Fruit fly (Drosophila melanogaster) whole organism, embryonic: ENCODE results near the gene tral.

Source experiments
- ATbp ChIP-seq: fragments of 200-800 bp; sonication (Bioruptor generic); optimal IDR thresholded peaks from 2 replicates; lab custom pipeline; 2017; ENCODE audit warnings: missing biosample characterization, mild to moderate bottlenecking, missing genetic modification characterization, missing genetic modification reagents
- CG10267 ChIP-seq: fragments of 200-800 bp; sonication (Bioruptor generic); optimal IDR thresholded peaks from 2 replicates; lab custom pipeline; 2018; ENCODE audit warnings: missing biosample characterization, mild to moderate bottlenecking, missing genetic modification characterization, moderate library complexity
- CG10274 ChIP-seq: fragments of 200-800 bp; sonication (Bioruptor generic); optimal IDR thresholded peaks from 3 replicates; lab custom pipeline; 2017; ENCODE audit warnings: missing biosample characterization, mild to moderate bottlenecking, missing genetic modification characterization
- CG11456 ChIP-seq: fragments of 200-800 bp; sonication (Bioruptor generic); IDR thresholded peaks from 3 replicates; pipeline ENCODE4 v1.3.6; 2022; ENCODE audit warnings: missing biosample characterization, missing genetic modification characterization
- CG12071 ChIP-seq: fragments of 200-800 bp; sonication (Bioruptor generic); optimal IDR thresholded peaks from 3 replicates; lab custom pipeline; 2018; ENCODE audit warnings: missing biosample characterization, mild to moderate bottlenecking, missing genetic modification characterization
- CG1233 ChIP-seq: fragments of 200-800 bp; sonication (Bioruptor generic); optimal IDR thresholded peaks from 4 replicates; lab custom pipeline; 2018; ENCODE audit warnings: missing biosample characterization, mild to moderate bottlenecking, missing genetic modification characterization
- CG14667 ChIP-seq: fragments of 200-800 bp; sonication (Bioruptor generic); IDR thresholded peaks from 2 replicates; pipeline ENCODE4 v1.3.6; 2022; ENCODE audit warnings: missing biosample characterization, missing genetic modification characterization
- CG14965 ChIP-seq: fragments of 200-800 bp; sonication (Bioruptor generic); optimal IDR thresholded peaks from 2 replicates; lab custom pipeline; 2016; ENCODE audit warnings: missing biosample characterization, missing genetic modification characterization, borderline replicate concordance
- CG15011 ChIP-seq: fragments of 200-800 bp; sonication (Bioruptor generic); optimal IDR thresholded peaks from 3 replicates; lab custom pipeline; 2018; ENCODE audit warnings: missing biosample characterization, mild to moderate bottlenecking, missing genetic modification characterization
- CG31441 ChIP-seq: fragments of 200-800 bp; sonication (Bioruptor generic); IDR thresholded peaks from 2 replicates; pipeline ENCODE4 v1.3.6; 2022; ENCODE audit warnings: missing biosample characterization, missing genetic modification characterization
- CG3407 ChIP-seq: fragments of 200-800 bp; sonication (Bioruptor generic); optimal IDR thresholded peaks from 2 replicates; lab custom pipeline; 2018; ENCODE audit warnings: missing biosample characterization, mild to moderate bottlenecking, missing genetic modification characterization
- CG6654 ChIP-seq: fragments of 200-800 bp; sonication (Bioruptor generic); optimal IDR thresholded peaks from 2 replicates; lab custom pipeline; 2017; ENCODE audit warnings: missing biosample characterization, mild to moderate bottlenecking, missing genetic modification characterization
- CG8944 ChIP-seq: fragments of 200-800 bp; sonication (Bioruptor generic); optimal IDR thresholded peaks from 3 replicates; lab custom pipeline; 2016; ENCODE audit warnings: missing biosample characterization, missing genetic modification characterization
- CG9727 ChIP-seq: fragments of 200-800 bp; sonication (Bioruptor generic); optimal IDR thresholded peaks from 3 replicates; lab custom pipeline; 2017; ENCODE audit warnings: missing biosample characterization, mild to moderate bottlenecking, missing genetic modification characterization
- CG9797 ChIP-seq: fragments of 200-800 bp; sonication (Bioruptor generic); optimal IDR thresholded peaks from 3 replicates; lab custom pipeline; 2018; ENCODE audit warnings: missing biosample characterization, mild to moderate bottlenecking, missing genetic modification characterization
- CG9876 ChIP-seq: fragments of 200-800 bp; sonication (Bioruptor generic); optimal IDR thresholded peaks from 2 replicates; lab custom pipeline; 2016; ENCODE audit warnings: missing biosample characterization, missing genetic modification characterization
- CTCF ChIP-seq: fragments of 200-800 bp; sonication (Bioruptor generic); optimal IDR thresholded peaks from 2 replicates; lab custom pipeline; 2017; ENCODE audit warnings: missing biosample characterization, mild to moderate bottlenecking, missing genetic modification characterization, moderate library complexity
- CkIIα-i1 ChIP-seq: fragments of 200-800 bp; sonication (Bioruptor generic); IDR thresholded peaks from 2 replicates; pipeline ENCODE4 v1.3.6; 2022; ENCODE audit warnings: missing biosample characterization, missing genetic modification characterization
- Dek ChIP-seq: fragments of 200-800 bp; sonication (Bioruptor generic); optimal IDR thresholded peaks from 3 replicates; lab custom pipeline; 2019; ENCODE audit warnings: missing biosample characterization, mild to moderate bottlenecking, missing genetic modification characterization, moderate library complexity
- Dll ChIP-seq: fragments of 200-800 bp; sonication (Bioruptor generic); IDR thresholded peaks from 4 replicates; pipeline ENCODE4 v1.3.6; 2022; ENCODE audit warnings: missing biosample characterization, missing genetic modification characterization; ENCODE audit not compliant: partially characterized antibody
- Doc3 ChIP-seq: fragments of 200-800 bp; sonication (Bioruptor generic); IDR thresholded peaks from 3 replicates; pipeline ENCODE4 v1.3.6; 2022; ENCODE audit warnings: missing biosample characterization, missing genetic modification characterization; ENCODE audit not compliant: partially characterized antibody
- HLHmδ ChIP-seq: fragments of 200-800 bp; sonication (Bioruptor generic); optimal IDR thresholded peaks from 2 replicates; lab custom pipeline; 2018; ENCODE audit warnings: missing biosample characterization, mild to moderate bottlenecking, missing genetic modification characterization, moderate library complexity
- Hmx ChIP-seq: fragments of 200-800 bp; sonication (Bioruptor generic); optimal IDR thresholded peaks from 2 replicates; lab custom pipeline; 2016; ENCODE audit warnings: missing biosample characterization, missing genetic modification characterization
- Hr39 ChIP-seq: fragments of >200 bp; optimal IDR thresholded peaks from 2 replicates; lab custom pipeline; 2017
- NK7.1 ChIP-seq: fragments of 200-800 bp; sonication (Bioruptor generic); optimal IDR thresholded peaks from 3 replicates; lab custom pipeline; 2016; ENCODE audit warnings: missing biosample characterization, missing genetic modification characterization
- Nf-YA ChIP-seq: fragments of 200-800 bp; sonication (Bioruptor generic); IDR thresholded peaks from 2 replicates; pipeline ENCODE4 v1.3.6; 2022; ENCODE audit warnings: missing biosample characterization, missing genetic modification characterization
- Nf-YB ChIP-seq: fragments of 200-800 bp; sonication (Bioruptor generic); optimal IDR thresholded peaks from 3 replicates; lab custom pipeline; 2019; ENCODE audit warnings: missing biosample characterization, mild to moderate bottlenecking, missing genetic modification characterization, moderate library complexity
- Sox100B ChIP-seq: fragments of 200-800 bp; sonication (Bioruptor generic); optimal IDR thresholded peaks from 3 replicates; lab custom pipeline; 2018; ENCODE audit warnings: missing biosample characterization, mild to moderate bottlenecking, missing genetic modification characterization
- Spps ChIP-seq: fragments of 200-800 bp; sonication (Bioruptor generic); optimal IDR thresholded peaks from 2 replicates; lab custom pipeline; 2018; ENCODE audit warnings: missing biosample characterization, mild to moderate bottlenecking, missing genetic modification characterization
- al ChIP-seq: fragments of 200-800 bp; sonication (Bioruptor generic); IDR thresholded peaks from 2 replicates; pipeline ENCODE4 v1.3.6; 2022; ENCODE audit warnings: missing biosample characterization, missing genetic modification characterization
- amos ChIP-seq: fragments of 200-800 bp; sonication (Bioruptor generic); IDR thresholded peaks from 2 replicates; pipeline ENCODE4 v1.3.6; 2022; ENCODE audit warnings: missing biosample characterization, missing genetic modification characterization; ENCODE audit not compliant: partially characterized antibody
- ara ChIP-seq: fragments of 200-800 bp; sonication (Bioruptor generic); IDR thresholded peaks from 2 replicates; pipeline ENCODE4 v1.3.6; 2022; ENCODE audit warnings: missing biosample characterization, missing genetic modification characterization
- bigmax ChIP-seq: fragments of 200-800 bp; sonication (Bioruptor generic); optimal IDR thresholded peaks from 2 replicates; lab custom pipeline; 2018; ENCODE audit warnings: missing biosample characterization, mild to moderate bottlenecking, missing genetic modification characterization
- cas ChIP-seq: fragments of 200-800 bp; sonication (Bioruptor generic); IDR thresholded peaks from 2 replicates; pipeline ENCODE4 v1.3.6; 2022; ENCODE audit warnings: missing biosample characterization, missing genetic modification characterization
- cwo ChIP-seq: fragments of 200-800 bp; sonication (Bioruptor generic); optimal IDR thresholded peaks from 3 replicates; lab custom pipeline; 2017; ENCODE audit warnings: missing biosample characterization, missing genetic modification characterization, mild to moderate bottlenecking, moderate library complexity, missing genetic modification reagents
- fd96Cb ChIP-seq: fragments of 200-800 bp; sonication (Bioruptor generic); optimal IDR thresholded peaks from 2 replicates; lab custom pipeline; 2018; ENCODE audit warnings: missing biosample characterization, mild to moderate bottlenecking, missing genetic modification characterization, moderate library complexity
- gcm2 ChIP-seq: fragments of 200-800 bp; sonication (Bioruptor generic); optimal IDR thresholded peaks from 2 replicates; lab custom pipeline; 2016; ENCODE audit warnings: missing biosample characterization, missing genetic modification characterization
- gfzf ChIP-seq: fragments of 200-800 bp; sonication (Bioruptor generic); optimal IDR thresholded peaks from 2 replicates; lab custom pipeline; 2016; ENCODE audit warnings: missing biosample characterization, mild to moderate bottlenecking, missing genetic modification characterization, moderate library complexity
- gro ChIP-seq: fragments of 200-800 bp; sonication (Bioruptor generic); optimal IDR thresholded peaks from 2 replicates; lab custom pipeline; 2016; ENCODE audit warnings: missing biosample characterization, missing genetic modification characterization
- lola ChIP-seq, 3 experiments: fragments of >200 bp in 2 of 3; fragments of 200-800 bp in 1 of 3; sonication (Bioruptor generic) in 1 of 3; optimal IDR thresholded peaks; 2 replicates each; lab custom pipeline; 2017 to 2019; ENCODE audit warnings: missing biosample characterization in 3 of 3, missing genetic modification characterization in 3 of 3, mild to moderate bottlenecking in 1 of 3, moderate library complexity in 1 of 3
- luna ChIP-seq: fragments of 200-800 bp; sonication (Bioruptor generic); optimal IDR thresholded peaks from 2 replicates; lab custom pipeline; 2016; ENCODE audit warnings: missing biosample characterization, missing genetic modification characterization
- nmo ChIP-seq: fragments of 200-800 bp; sonication (Bioruptor generic); optimal IDR thresholded peaks from 2 replicates; lab custom pipeline; 2018; ENCODE audit warnings: missing biosample characterization, mild to moderate bottlenecking, missing genetic modification characterization, moderate library complexity
- onecut ChIP-seq: fragments of 200-800 bp; sonication (Bioruptor generic); IDR thresholded peaks from 2 replicates; pipeline ENCODE4 v1.3.6; 2022; ENCODE audit warnings: missing biosample characterization, missing genetic modification characterization
- phol ChIP-seq: fragments of 200-800 bp; sonication (Bioruptor generic); optimal IDR thresholded peaks from 3 replicates; lab custom pipeline; 2018; ENCODE audit warnings: missing biosample characterization, mild to moderate bottlenecking, missing genetic modification characterization, moderate library complexity
- pnt ChIP-seq: fragments of 200-800 bp; sonication (Bioruptor generic); optimal IDR thresholded peaks from 3 replicates; lab custom pipeline; 2016; ENCODE audit warnings: missing biosample characterization, missing genetic modification characterization
- slbo ChIP-seq: fragments of 200-800 bp; sonication (Bioruptor generic); IDR thresholded peaks from 2 replicates; pipeline ENCODE4 v1.3.6; 2022; ENCODE audit warnings: missing biosample characterization, missing genetic modification characterization
- toy ChIP-seq: fragments of 200-800 bp; sonication (Bioruptor generic); IDR thresholded peaks from 2 replicates; pipeline ENCODE4 v1.3.6; 2022; ENCODE audit warnings: missing biosample characterization, missing genetic modification characterization
- unc-4 ChIP-seq: fragments of 200-800 bp; sonication (Bioruptor generic); IDR thresholded peaks from 2 replicates; pipeline ENCODE4 v1.3.6; 2022; ENCODE audit warnings: missing biosample characterization, missing genetic modification characterization; ENCODE audit not compliant: partially characterized antibody
- unpg ChIP-seq: fragments of 200-800 bp; sonication (Bioruptor generic); optimal IDR thresholded peaks from 3 replicates; lab custom pipeline; 2018; ENCODE audit warnings: missing biosample characterization, mild to moderate bottlenecking, missing genetic modification characterization, moderate library complexity
- usp ChIP-seq: fragments of >200 bp; optimal IDR thresholded peaks from 2 replicates; lab custom pipeline; 2017; ENCODE audit warnings: missing biosample characterization, missing genetic modification characterization

Gene tral

DNA sequence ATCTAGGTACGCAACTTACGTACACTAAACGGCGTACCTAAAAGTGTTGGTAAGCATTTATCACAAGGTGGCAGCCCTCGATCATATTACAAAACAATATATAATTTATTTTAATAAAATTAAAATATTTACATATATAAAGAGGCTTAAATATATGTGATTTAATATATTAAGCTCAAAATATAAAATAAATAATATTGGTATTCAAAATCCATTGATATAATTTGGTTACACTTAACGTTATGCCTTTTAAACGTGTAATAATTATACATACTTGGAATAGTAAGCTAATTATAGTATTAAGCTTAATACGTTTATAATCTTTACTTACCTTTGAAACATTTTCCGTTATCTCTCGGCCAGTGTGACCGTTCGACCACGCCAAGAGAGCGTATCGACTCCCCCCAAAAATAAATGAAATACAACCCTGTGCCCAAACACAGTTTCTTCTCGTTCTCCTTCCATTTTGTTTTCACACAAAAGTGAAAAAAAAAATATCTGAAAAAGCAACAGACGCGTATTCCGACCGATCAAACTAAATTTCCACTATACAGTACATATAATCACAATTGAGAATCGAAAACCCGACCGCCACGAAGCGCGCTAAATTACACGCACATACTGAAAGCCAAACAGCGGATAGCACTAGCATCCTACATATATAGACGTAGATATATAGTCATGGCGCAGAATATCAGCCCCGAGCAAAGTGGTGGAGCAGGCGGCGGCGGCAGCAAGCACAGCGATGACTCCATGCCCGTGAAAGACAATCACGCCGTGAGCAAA lies 10.8 kb upstream of the tral start, which contains the start of the genes CG10646 and vih (continued):
- peak; percentile 68 for TF ChIP-seq Sox100B (GFP tag; lab: Kevin White, UChicago)
- no peak for TF ChIP-seq ATbp (GFP tag; lab: Kevin White, UChicago)
- TF ChIP-seq toy = no peak
- peak; percentile 13 for TF ChIP-seq fd96Cb (tag; lab: Kevin White, UChicago)
- no peak for TF ChIP-seq unc-4 (GFP tag; lab: Robert Waterston, UW)
- no peak for TF ChIP-seq usp (GFP tag; lab: Kevin White, UChicago)
- TF ChIP-seq Nf-YA (GFP tag; lab: Robert Waterston, UW) = no peak
- TF ChIP-seq CG9797 (GFP tag; lab: Kevin White, UChicago) = peak; percentile 81
- TF ChIP-seq CG1233 = no peak
- TF ChIP-seq al = 0 out of 2 replicates have a peak, but pooled peaks have one; percentile 29
- TF ChIP-seq CG6654 = no peak
- TF ChIP-seq unpg = peak; percentile 20
- peak; percentile 91 for TF ChIP-seq CG10267 (tag; lab: Kevin White, UChicago)
- TF ChIP-seq CG3407 = no peak
- TF ChIP-seq CG11456 (GFP tag; lab: Robert Waterston, UW) = no peak; the same call in 2 of the 3 replicates
- peak; percentile 71 for TF ChIP-seq gfzf (GFP tag; lab: Kevin White, UChicago)
- TF ChIP-seq amos (GFP tag; lab: Robert Waterston, UW) = no peak; the same call in 1 of the 2 replicates
- TF ChIP-seq HLHmδ = no peak
- peak; percentile 63 for TF ChIP-seq CG31441
- no peak for TF ChIP-seq CG9876 (GFP tag; lab: Kevin White, UChicago)
- no peak for TF ChIP-seq bigmax (GFP tag; lab: Kevin White, UChicago)
- TF ChIP-seq CkIIα-i1 (GFP tag; lab: Robert Waterston, UW) = no peak
- no peak for TF ChIP-seq CG8944 (GFP tag; lab: Kevin White, UChicago)
- peak; percentile 7 for TF ChIP-seq Spps (tag; lab: Kevin White, UChicago)
- no peak for TF ChIP-seq CG10274 (GFP tag; lab: Kevin White, UChicago)
- no peak for TF ChIP-seq pnt (GFP tag; lab: Kevin White, UChicago)
- no peak; the same call in 2 of the 3 replicates for TF ChIP-seq Doc3 (GFP tag; lab: Robert Waterston, UW)
- TF ChIP-seq cas (GFP tag; lab: Robert Waterston, UW) = no peak
- TF ChIP-seq Dll (GFP tag; lab: Robert Waterston, UW) = no peak
- peak; percentile 90 for TF ChIP-seq phol (tag; lab: Kevin White, UChicago)
- peak; percentile 23 for TF ChIP-seq cwo (GFP tag; lab: Kevin White, UChicago)
- peak; percentile 63 for TF ChIP-seq nmo (GFP tag; lab: Kevin White, UChicago)
- TF ChIP-seq CG14667 = no peak
- TF ChIP-seq CTCF (GFP tag; lab: Kevin White, UChicago) = peak; percentile 10
- TF ChIP-seq CG9727 (GFP tag; lab: Kevin White, UChicago) = peak; percentile 55
- TF ChIP-seq Hmx (GFP tag; lab: Kevin White, UChicago) = no peak
- TF ChIP-seq NK7.1 (GFP tag; lab: Kevin White, UChicago) = no peak
- TF ChIP-seq CG15011 (GFP tag; lab: Kevin White, UChicago) = no peak
- TF ChIP-seq CG12071 = no peak
- no peak for TF ChIP-seq gro (GFP tag; lab: Kevin White, UChicago)
- TF ChIP-seq luna (GFP tag; lab: Kevin White, UChicago) = no peak
- TF ChIP-seq lola (GFP tag; optimal IDR thresholded peaks at IDR 0.05; lab: Kevin White, UChicago) = peak in 1 of 3 experiments; percentile 37
- TF ChIP-seq ara (GFP tag; lab: Robert Waterston, UW) = no peak
- no peak for TF ChIP-seq CG14965 (GFP tag; lab: Kevin White, UChicago)
- TF ChIP-seq Dek = peak; percentile 56
- peak; percentile 15 for TF ChIP-seq Nf-YB (GFP tag; lab: Kevin White, UChicago)
- no peak for TF ChIP-seq gcm2 (GFP tag; lab: Kevin White, UChicago)
- TF ChIP-seq onecut (GFP tag; lab: Robert Waterston, UW) = peak; percentile 58
- TF ChIP-seq slbo = peak; percentile 60
- TF ChIP-seq Hr39 (lab: Kevin White, UChicago) = no peak
